Fruit fly (Drosophila melanogaster) whole organism, pupa: ENCODE results near the gene CG4291.

Source experiments
- CG10348 ChIP-seq: fragments of 200-800 bp; sonication (Bioruptor generic); IDR thresholded peaks from 2 replicates; pipeline ENCODE4 v1.3.6; 2022; ENCODE audit warnings: missing biosample characterization, missing genetic modification characterization
- CG12605 ChIP-seq: fragments of 200-800 bp; sonication (Bioruptor generic); IDR thresholded peaks from 2 replicates; pipeline ENCODE4 v1.3.6; 2022; ENCODE audit warnings: missing biosample characterization, missing genetic modification characterization
- CG13204 ChIP-seq: fragments of 200-800 bp; sonication (Bioruptor generic); optimal IDR thresholded peaks from 2 replicates; lab custom pipeline; 2018; ENCODE audit warnings: missing biosample characterization, mild to moderate bottlenecking, missing genetic modification characterization, moderate library complexity
- CG17806 ChIP-seq: fragments of 200-800 bp; sonication (Bioruptor generic); optimal IDR thresholded peaks from 2 replicates; lab custom pipeline; 2018; ENCODE audit warnings: missing biosample characterization, mild to moderate bottlenecking, missing genetic modification characterization, moderate library complexity
- CG4496 ChIP-seq: fragments of 200-800 bp; sonication (Bioruptor generic); IDR thresholded peaks from 3 replicates; pipeline ENCODE4 v1.3.6; 2022; ENCODE audit warnings: missing biosample characterization, missing genetic modification characterization
- EcR ChIP-seq: fragments of 200-800 bp; sonication (Bioruptor generic); optimal IDR thresholded peaks from 3 replicates; lab custom pipeline; 2019; ENCODE audit warnings: missing biosample characterization, missing genetic modification characterization, mild to moderate bottlenecking, moderate library complexity, missing genetic modification reagents
- Ets98B ChIP-seq: fragments of 200-800 bp; sonication (Bioruptor generic); IDR thresholded peaks from 2 replicates; pipeline ENCODE4 v1.3.6; 2022; ENCODE audit warnings: missing biosample characterization, missing genetic modification characterization
- Pif1A ChIP-seq: fragments of 200-800 bp; sonication (Bioruptor generic); optimal IDR thresholded peaks from 3 replicates; lab custom pipeline; 2016; ENCODE audit warnings: missing biosample characterization, missing genetic modification characterization
- Snoo ChIP-seq: fragments of 200-800 bp; sonication (Bioruptor generic); optimal IDR thresholded peaks from 3 replicates; lab custom pipeline; 2017; ENCODE audit warnings: missing biosample characterization, mild to moderate bottlenecking, missing genetic modification characterization, inconsistent platforms
- gl ChIP-seq: fragments of 200-800 bp; sonication (Bioruptor generic); optimal IDR thresholded peaks from 2 replicates; lab custom pipeline; 2018; ENCODE audit warnings: missing biosample characterization, mild to moderate bottlenecking, missing genetic modification characterization

DNA sequence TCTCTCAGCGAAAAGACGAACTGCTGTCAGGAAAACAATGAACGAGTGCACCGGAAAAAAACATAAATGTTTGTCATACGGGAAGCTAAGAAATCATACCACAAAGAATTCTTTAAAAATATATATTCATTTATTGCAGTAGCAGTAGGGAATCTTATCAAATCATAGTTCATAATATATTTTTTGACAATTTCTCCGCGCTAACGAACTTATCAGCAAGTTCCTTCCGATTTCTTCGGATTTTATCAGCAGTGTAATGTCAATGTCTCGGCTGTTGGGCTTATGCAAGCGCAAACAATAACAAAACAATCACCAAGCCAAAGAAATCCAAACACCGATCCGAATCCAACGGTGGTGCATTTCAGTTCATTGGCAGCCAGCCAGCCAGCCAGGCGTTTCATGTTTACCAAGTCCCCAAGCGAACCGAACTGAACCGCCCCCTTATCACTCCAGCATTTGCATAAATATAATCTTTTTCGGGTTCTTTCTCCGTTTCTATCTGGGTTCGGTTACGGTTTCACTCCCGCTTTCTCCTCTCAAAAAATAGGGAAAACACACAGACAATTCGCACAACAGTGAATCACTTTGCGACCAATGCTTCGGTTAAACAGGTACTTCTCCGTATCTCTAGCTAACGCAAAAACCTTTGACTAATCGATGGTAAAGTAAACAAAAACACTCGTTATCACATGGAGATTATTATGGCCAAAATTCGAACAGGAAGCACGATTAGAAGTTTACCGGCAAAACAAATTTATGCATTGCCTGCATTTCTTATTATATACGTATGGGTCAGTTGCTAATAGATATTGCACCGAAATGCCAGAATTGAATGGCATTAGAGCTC, 24.8 kb downstream of the CG4291 start:
- TF ChIP-seq EcR (GFP tag; lab: Kevin White, UChicago) (peak; percentile 27), gl (tag; lab: Kevin White, UChicago) (no peak), CG13204 (GFP tag; lab: Kevin White, UChicago) (no peak), Snoo (tag; lab: Kevin White, UChicago) (no peak), CG4496 (GFP tag; lab: Robert Waterston, UW) (no peak), CG10348 (GFP tag; lab: Robert Waterston, UW) (no peak), CG17806 (no peak), Pif1A (GFP tag; lab: Kevin White, UChicago) (no peak), CG12605 (GFP tag; lab: Robert Waterston, UW) (no peak), Ets98B (GFP tag; lab: Robert Waterston, UW) (0 out of 2 replicates have a peak, but pooled peaks have one; percentile 8)
